2 fruit fly cellular contexts compared by ENCODE assay signal in the genomic region with DNA sequence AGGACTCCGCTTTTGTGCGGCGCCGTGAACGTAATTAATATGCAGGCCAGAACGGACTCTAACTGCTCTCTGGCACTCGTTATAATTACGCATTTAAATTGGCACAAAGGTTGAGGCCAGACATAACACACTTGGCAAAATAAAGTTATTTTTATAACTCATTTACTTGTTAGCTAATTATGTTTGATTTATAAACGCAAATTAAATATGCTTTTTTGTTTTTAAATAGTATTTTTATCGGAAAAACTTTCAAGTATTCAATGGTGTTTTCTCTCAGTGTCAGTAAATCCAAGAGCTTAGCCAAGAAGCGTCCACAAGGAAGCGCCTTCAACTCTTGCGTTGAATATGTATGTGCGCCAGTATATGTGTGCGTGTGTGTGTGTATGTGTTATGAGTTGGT.
TF ChIP-seq lines count a peak whose summit lies in the region.

No protein-coding gene starts in this region.

TF ChIP-seq in whole organism, embryonic, 481 proteins besides CTCF, POLR2A, EP300 and RAD21 (continued from another document and continues in another):
- TF ChIP-seq CG9727 (GFP tag; optimal IDR thresholded peaks at IDR 0.05; lab: Kevin White, UChicago) (no peak), Pdp1 (GFP tag; optimal IDR thresholded peaks at IDR 0.05; lab: Kevin White, UChicago) (no peak), CG12104 (GFP tag; optimal IDR thresholded peaks at IDR 0.05; lab: Kevin White, UChicago) (no peak), Sin3A (optimal IDR thresholded peaks at IDR 0.05; lab: Kevin White, UChicago) (no peak), jumu (GFP tag; optimal IDR thresholded peaks at IDR 0.05; lab: Kevin White, UChicago) (no peak), CG10209 (GFP tag; optimal IDR thresholded peaks at IDR 0.05; lab: Kevin White, UChicago) (no peak), CG4282 (GFP tag; optimal IDR thresholded peaks at IDR 0.05; lab: Kevin White, UChicago) (no peak), ash1 (GFP tag; optimal IDR thresholded peaks at IDR 0.05; lab: Kevin White, UChicago) (no peak), CG10543 (GFP tag; optimal IDR thresholded peaks at IDR 0.05; lab: Kevin White, UChicago) (no peak), CG18764 (GFP tag; optimal IDR thresholded peaks at IDR 0.05; lab: Kevin White, UChicago) (no peak), CG30431 (GFP tag; optimal IDR thresholded peaks at IDR 0.05; lab: Kevin White, UChicago) (no peak), CG6765 (GFP tag; optimal IDR thresholded peaks at IDR 0.05; lab: Kevin White, UChicago) (peak; percentile 25), Dip2 (GFP tag; IDR thresholded peaks at IDR 0.05; lab: Robert Waterston, UW) (no peak), CG6689 (GFP tag; IDR thresholded peaks at IDR 0.05; lab: Robert Waterston, UW) (no peak), CG17385 (GFP tag; optimal IDR thresholded peaks at IDR 0.05; lab: Kevin White, UChicago) (no peak), CG14441 (GFP tag; IDR thresholded peaks at IDR 0.05; lab: Robert Waterston, UW) (no peak), CG16863 (GFP tag; optimal IDR thresholded peaks at IDR 0.05; lab: Kevin White, UChicago) (no peak), Hmx (GFP tag; optimal IDR thresholded peaks at IDR 0.05; lab: Kevin White, UChicago) (no peak), slbo (GFP tag; IDR thresholded peaks at IDR 0.05; lab: Robert Waterston, UW) (peak; percentile 41; the same call in 1 of the 2 replicates), CG8359 (GFP tag; optimal IDR thresholded peaks at IDR 0.05; lab: Kevin White, UChicago; ENCODE audit: borderline replicate concordance) (no peak), bowl (GFP tag; IDR thresholded peaks at IDR 0.05; lab: Robert Waterston, UW) (no peak), sob (GFP tag; IDR thresholded peaks at IDR 0.05; lab: Robert Waterston, UW) (0 out of 2 replicates have a peak, but pooled peaks have one; percentile 32), CG11723 (GFP tag; optimal IDR thresholded peaks at IDR 0.05; lab: Kevin White, UChicago) (no peak), kah (GFP tag; optimal IDR thresholded peaks at IDR 0.05; lab: Kevin White, UChicago) (no peak), GATAe (GFP tag; conservative IDR thresholded peaks at IDR 0.05; lab: Robert Waterston, UW) (no peak), CG7357 (GFP tag; IDR thresholded peaks at IDR 0.05; lab: Robert Waterston, UW) (no peak), Rfx (GFP tag; IDR thresholded peaks at IDR 0.05; lab: Robert Waterston, UW) (0 out of 2 replicates have a peak, but pooled peaks have one; percentile 5), Ada2b (GFP tag; IDR thresholded peaks at IDR 0.05; lab: Robert Waterston, UW) (0 out of 2 replicates have a peak, but pooled peaks have one; percentile 4), Ptx1 (GFP tag; IDR thresholded peaks at IDR 0.05; lab: Robert Waterston, UW) (peak; percentile 27; the same call in 1 of the 2 replicates), Myb (GFP tag; optimal IDR thresholded peaks at IDR 0.05; lab: Kevin White, UChicago) (no peak), CG11085 (GFP tag; IDR thresholded peaks at IDR 0.05; lab: Robert Waterston, UW) (no peak), MESR4 (GFP tag; optimal IDR thresholded peaks at IDR 0.05; lab: Kevin White, UChicago) (no peak), hkb (optimal IDR thresholded peaks at IDR 0.05; lab: Kevin White, UChicago) (no peak), hkb (GFP tag; IDR thresholded peaks at IDR 0.05; lab: Robert Waterston, UW) (no peak), CG2120 (GFP tag; optimal IDR thresholded peaks at IDR 0.05; lab: Kevin White, UChicago) (peak; percentile 54), CG4820 (GFP tag; optimal IDR thresholded peaks at IDR 0.05; lab: Kevin White, UChicago) (no peak), Side (GFP tag; optimal IDR thresholded peaks at IDR 0.05; lab: Kevin White, UChicago) (no peak), pan (optimal IDR thresholded peaks at IDR 0.05; lab: Kevin White, UChicago) (no peak), pan (GFP tag; optimal IDR thresholded peaks at IDR 0.05 in 1 of 2, IDR thresholded peaks at IDR 0.05 in 1 of 2) (peak in 1 of 2 experiments; percentile 13), CG13287 (GFP tag; IDR thresholded peaks at IDR 0.05; lab: Robert Waterston, UW; ENCODE audit: partially characterized antibody) (no peak), CG11696 (GFP tag; IDR thresholded peaks at IDR 0.05; lab: Robert Waterston, UW) (no peak), pros (GFP tag; optimal IDR thresholded peaks at IDR 0.05; lab: Kevin White, UChicago) (no peak), rib (GFP tag; IDR thresholded peaks at IDR 0.05; lab: Robert Waterston, UW) (no peak), hb (GFP tag; IDR thresholded peaks at IDR 0.05; lab: Robert Waterston, UW; ENCODE audit: partially characterized antibody) (no peak), Nf-YC (tag; optimal IDR thresholded peaks at IDR 0.05; lab: Kevin White, UChicago) (no peak), Xrp1 (GFP tag; IDR thresholded peaks at IDR 0.05; lab: Robert Waterston, UW) (peak; percentile 34; the same call in 1 of the 2 replicates), chinmo (GFP tag; IDR thresholded peaks at IDR 0.05; lab: Robert Waterston, UW; ENCODE audit: partially characterized antibody) (no peak), grau (tag; optimal IDR thresholded peaks at IDR 0.05; lab: Kevin White, UChicago) (peak; percentile 11), sens (GFP tag; lab: Kevin White, UChicago) (peak; percentile 84), tll (GFP tag; optimal IDR thresholded peaks at IDR 0.05; lab: Kevin White, UChicago) (no peak), CG33557 (GFP tag; optimal IDR thresholded peaks at IDR 0.05; lab: Kevin White, UChicago) (no peak), Oaz (GFP tag; IDR thresholded peaks at IDR 0.05; lab: Robert Waterston, UW) (no peak), chm (GFP tag; IDR thresholded peaks at IDR 0.05; lab: Robert Waterston, UW) (no peak), Dll (GFP tag; IDR thresholded peaks at IDR 0.05; lab: Robert Waterston, UW; ENCODE audit: partially characterized antibody) (no peak), insv (GFP tag; optimal IDR thresholded peaks at IDR 0.05; lab: Kevin White, UChicago) (no peak), CG11398 (GFP tag; optimal IDR thresholded peaks at IDR 0.05; lab: Kevin White, UChicago) (no peak), wor (GFP tag; IDR thresholded peaks at IDR 0.05; lab: Robert Waterston, UW) (no peak), en (GFP tag; optimal IDR thresholded peaks at IDR 0.05; lab: Kevin White, UChicago) (no peak), CG3163 (GFP tag; optimal IDR thresholded peaks at IDR 0.05; lab: Kevin White, UChicago) (no peak), gcm2 (GFP tag; optimal IDR thresholded peaks at IDR 0.05; lab: Kevin White, UChicago) (no peak), vvl (GFP tag; IDR thresholded peaks at IDR 0.05; lab: Robert Waterston, UW) (peak; percentile 61), CG9932 (GFP tag; IDR thresholded peaks at IDR 0.05; lab: Robert Waterston, UW) (peak; percentile 20; the same call in 1 of the 2 replicates), CG9609 (GFP tag; optimal IDR thresholded peaks at IDR 0.05; lab: Kevin White, UChicago) (no peak), unc-4 (GFP tag; IDR thresholded peaks at IDR 0.05; lab: Robert Waterston, UW; ENCODE audit: partially characterized antibody) (no peak)

TF ChIP-seq in whole organism, prepupa, 60 proteins besides CTCF, POLR2A, EP300 and RAD21 (continued from another document):
- TF ChIP-seq CG6854 (GFP tag; optimal IDR thresholded peaks at IDR 0.05; lab: Kevin White, UChicago): no peak
- no peak for TF ChIP-seq CG4318 (GFP tag; optimal IDR thresholded peaks at IDR 0.05; lab: Kevin White, UChicago)
- peak; percentile 40 for TF ChIP-seq Ets96B (tag; optimal IDR thresholded peaks at IDR 0.05; lab: Kevin White, UChicago)
- no peak for TF ChIP-seq CG8119 (GFP tag; IDR thresholded peaks at IDR 0.05; lab: Robert Waterston, UW)
- TF ChIP-seq Sox15 (GFP tag; optimal IDR thresholded peaks at IDR 0.05; lab: Kevin White, UChicago): no peak
- TF ChIP-seq CG3032 (tag; optimal IDR thresholded peaks at IDR 0.05; lab: Kevin White, UChicago): no peak
- peak; percentile 8 for TF ChIP-seq CG32006 (GFP tag; optimal IDR thresholded peaks at IDR 0.05; lab: Kevin White, UChicago)
- no peak for TF ChIP-seq eg (GFP tag; IDR thresholded peaks at IDR 0.05; lab: Robert Waterston, UW)
- peak; percentile 22 for TF ChIP-seq Smox (GFP tag; optimal IDR thresholded peaks at IDR 0.05; lab: Kevin White, UChicago)
- TF ChIP-seq Hr39 (GFP tag; optimal IDR thresholded peaks at IDR 0.05; lab: Kevin White, UChicago): peak; percentile 31
- TF ChIP-seq Hr38 (GFP tag; optimal IDR thresholded peaks at IDR 0.05; lab: Kevin White, UChicago): no peak
- peak; percentile 21 for TF ChIP-seq pdm3 (GFP tag; optimal IDR thresholded peaks at IDR 0.05; lab: Kevin White, UChicago)
- TF ChIP-seq dsx (GFP tag; optimal IDR thresholded peaks at IDR 0.05; lab: Kevin White, UChicago; ENCODE audit: poor library complexity, severe bottlenecking): no peak
- TF ChIP-seq OdsH (GFP tag; optimal IDR thresholded peaks at IDR 0.05; lab: Kevin White, UChicago): peak; percentile 6
- peak; percentile 35 for TF ChIP-seq Sox102F (GFP tag; optimal IDR thresholded peaks at IDR 0.05; lab: Kevin White, UChicago)
- TF ChIP-seq CG16779 (tag; optimal IDR thresholded peaks at IDR 0.05; lab: Kevin White, UChicago): no peak
- TF ChIP-seq CG6276 (GFP tag; optimal IDR thresholded peaks at IDR 0.05; lab: Kevin White, UChicago): no peak
- TF ChIP-seq salr (GFP tag; optimal IDR thresholded peaks at IDR 0.05; lab: Kevin White, UChicago): no peak
- TF ChIP-seq CG10669 (GFP tag; optimal IDR thresholded peaks at IDR 0.05; lab: Kevin White, UChicago): peak; percentile 14
- no peak for TF ChIP-seq spab (GFP tag; optimal IDR thresholded peaks at IDR 0.05; lab: Kevin White, UChicago)
- peak; percentile 44 for TF ChIP-seq Met (GFP tag; optimal IDR thresholded peaks at IDR 0.05; lab: Kevin White, UChicago)
- no peak for TF ChIP-seq Sox14 (GFP tag; optimal IDR thresholded peaks at IDR 0.05; lab: Kevin White, UChicago)
- TF ChIP-seq CG15336 (GFP tag; IDR thresholded peaks at IDR 0.05; lab: Robert Waterston, UW): no peak
- TF ChIP-seq Eip75B (GFP tag; optimal IDR thresholded peaks at IDR 0.05; lab: Kevin White, UChicago): peak; percentile 15
- peak; percentile 3 for TF ChIP-seq cyc (GFP tag; optimal IDR thresholded peaks at IDR 0.05; lab: Kevin White, UChicago)
- TF ChIP-seq Gug (GFP tag; IDR thresholded peaks at IDR 0.05; lab: Robert Waterston, UW): no peak
- TF ChIP-seq esn (GFP tag; optimal IDR thresholded peaks at IDR 0.05; lab: Kevin White, UChicago): no peak
- TF ChIP-seq CG11294 (GFP tag; IDR thresholded peaks at IDR 0.05; lab: Robert Waterston, UW): no peak
- no peak for TF ChIP-seq fd85E (GFP tag; optimal IDR thresholded peaks at IDR 0.05; lab: Kevin White, UChicago)
- no peak for TF ChIP-seq CG8632 (GFP tag; optimal IDR thresholded peaks at IDR 0.05; lab: Kevin White, UChicago)
- peak; percentile 14 for TF ChIP-seq CG3919 (GFP tag; optimal IDR thresholded peaks at IDR 0.05; lab: Kevin White, UChicago)
- TF ChIP-seq CG9139 (GFP tag; optimal IDR thresholded peaks at IDR 0.05; lab: Kevin White, UChicago): no peak
- TF ChIP-seq CG1621 (tag; optimal IDR thresholded peaks at IDR 0.05; lab: Kevin White, UChicago): no peak
- TF ChIP-seq lz (GFP tag; optimal IDR thresholded peaks at IDR 0.05; lab: Kevin White, UChicago): no peak
- TF ChIP-seq fd59A (GFP tag; optimal IDR thresholded peaks at IDR 0.05; lab: Kevin White, UChicago): no peak
- no peak for TF ChIP-seq dac (GFP tag; optimal IDR thresholded peaks at IDR 0.05; lab: Kevin White, UChicago)
- peak; percentile 80 for TF ChIP-seq Eip78C (GFP tag; lab: Kevin White, UChicago)
